Worm (Caenorhabditis elegans): Measurements from ENCODE around the gene nmt-1.
A peak's percentile ranks its signal among the peaks of the same experiment; 100 is the strongest.

The nmt-1 gene

DNA sequence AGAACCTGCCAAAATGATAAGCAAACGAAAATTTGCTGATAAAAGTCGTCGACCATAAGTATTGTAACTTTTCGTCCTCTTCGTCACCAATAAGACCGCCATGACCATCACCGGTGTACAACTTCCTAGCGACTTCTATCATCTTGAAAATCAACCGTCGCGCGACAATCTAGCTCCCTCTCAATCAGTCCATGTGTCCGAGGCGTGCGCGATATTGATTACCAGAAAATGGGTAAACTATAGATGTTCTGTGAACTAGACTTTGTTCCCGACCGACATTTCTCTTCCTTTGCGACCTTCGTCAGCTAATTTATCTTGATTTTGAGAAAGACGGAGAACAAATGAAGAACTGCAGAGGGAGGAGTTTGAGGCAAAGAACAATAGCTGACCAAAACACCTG lies 29.2 kb upstream of the nmt-1 start (continued):
- TF ChIP-seq ets-5 (GFP tag; IDR thresholded peaks at IDR 0.05) (no peak), lin-13 (GFP tag; optimal IDR thresholded peaks at IDR 0.05) (no peak), lin-15B (tag; optimal IDR thresholded peaks at IDR 0.05) (no peak), pag-3 (tag; optimal IDR thresholded peaks at IDR 0.05; ENCODE audit: borderline replicate concordance, insufficient read depth) (no peak), grh-1 (GFP tag; IDR thresholded peaks at IDR 0.05) (no peak), fkh-4 (tag; optimal IDR thresholded peaks at IDR 0.05; ENCODE audit: borderline replicate concordance) (no peak), sptf-1 (tag; optimal IDR thresholded peaks at IDR 0.05) (no peak), unc-30 (tag; optimal IDR thresholded peaks at IDR 0.05) (no peak), unc-130 (tag; optimal IDR thresholded peaks at IDR 0.05) (peak; percentile 38), vab-15 (tag; optimal IDR thresholded peaks at IDR 0.05) (no peak), ceh-90 (tag; optimal IDR thresholded peaks at IDR 0.05) (no peak), snpc-4 (tag; optimal IDR thresholded peaks at IDR 0.05) (no peak), pax-3 (tag; optimal IDR thresholded peaks at IDR 0.05) (no peak), snu-23 (GFP tag; optimal IDR thresholded peaks at IDR 0.05) (peak; percentile 37), dpl-1 (GFP tag; optimal IDR thresholded peaks at IDR 0.05) (peak in 1 of 3 experiments; percentile 12), ztf-4 (tag; optimal IDR thresholded peaks at IDR 0.05) (no peak), lin-14 (GFP tag; optimal IDR thresholded peaks at IDR 0.05) (peak; percentile 46), nhr-19 (GFP tag; conservative IDR thresholded peaks at IDR 0.05) (peak; percentile 67), nhr-20 (tag; optimal IDR thresholded peaks at IDR 0.05) (peak; percentile 74), ztf-11 (tag; optimal IDR thresholded peaks at IDR 0.05) (no peak), nhr-12 (tag; optimal IDR thresholded peaks at IDR 0.05) (no peak), hlh-17 (GFP tag; optimal IDR thresholded peaks at IDR 0.05; ENCODE audit: borderline replicate concordance) (no peak)

DNA sequence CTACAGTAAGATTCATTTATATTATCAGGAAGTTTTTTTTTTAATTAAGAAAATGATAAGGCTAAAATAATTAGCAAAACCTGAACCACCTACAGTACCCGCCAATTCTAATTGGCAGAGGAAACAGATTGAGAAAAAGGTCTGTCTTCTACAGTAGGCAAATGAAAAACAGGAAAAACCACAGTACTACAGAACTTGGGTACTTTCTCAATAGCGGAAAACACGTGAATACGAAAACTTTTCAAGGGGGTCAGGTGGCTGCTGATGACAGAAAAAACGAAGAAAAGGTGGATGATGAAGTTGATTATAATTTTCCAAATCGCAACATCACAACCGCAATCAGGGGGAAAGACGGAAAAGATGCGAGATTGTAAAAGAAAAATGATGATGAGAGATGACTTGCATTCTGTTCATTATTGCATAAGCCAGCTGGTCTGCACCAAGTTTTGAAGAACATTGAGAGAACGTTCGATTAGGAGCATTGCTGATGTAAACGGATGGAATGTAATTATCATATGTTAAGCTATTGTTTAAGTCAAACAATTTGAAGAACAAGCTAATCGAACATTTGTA lies 28.3 kb upstream of the nmt-1 start:
- TF ChIP-seq nhr-20 (tag; optimal IDR thresholded peaks at IDR 0.05) (peak; percentile 1), ces-1 (GFP tag; optimal IDR thresholded peaks at IDR 0.05) (no peak), Y116A8C.19 (tag; optimal IDR thresholded peaks at IDR 0.05; ENCODE audit: borderline replicate concordance) (no peak), nhr-47 (tag; optimal IDR thresholded peaks at IDR 0.05) (no peak), snu-23 (GFP tag; optimal IDR thresholded peaks at IDR 0.05) (peak; percentile 42), jun-1 (tag; optimal IDR thresholded peaks at IDR 0.05) (peak; percentile 28), efl-3 (GFP tag; optimal IDR thresholded peaks at IDR 0.05) (no peak), ceh-90 (tag; optimal IDR thresholded peaks at IDR 0.05) (no peak), swsn-7 (tag; optimal IDR thresholded peaks at IDR 0.05) (no peak), unc-130 (tag; optimal IDR thresholded peaks at IDR 0.05) (peak; percentile 41), fos-1 (tag; optimal IDR thresholded peaks at IDR 0.05) (no peak), pqm-1 (tag; optimal IDR thresholded peaks at IDR 0.05) (no peak), elt-2 (tag; optimal IDR thresholded peaks at IDR 0.05) (no peak), nhr-90 (tag; optimal IDR thresholded peaks at IDR 0.05; ENCODE audit: poor library complexity) (peak; percentile 9), mef-2 (tag; optimal IDR thresholded peaks at IDR 0.05) (no peak), fkh-4 (tag; optimal IDR thresholded peaks at IDR 0.05; ENCODE audit: borderline replicate concordance) (no peak), pax-3 (tag; optimal IDR thresholded peaks at IDR 0.05) (no peak), ztf-4 (tag; optimal IDR thresholded peaks at IDR 0.05) (no peak), dsc-1 (tag; optimal IDR thresholded peaks at IDR 0.05) (no peak), aly-2 (tag; optimal IDR thresholded peaks at IDR 0.05) (no peak), unc-86 (tag; optimal IDR thresholded peaks at IDR 0.05) (no peak), ceh-8 (GFP tag; optimal IDR thresholded peaks at IDR 0.05) (no peak), blmp-1 (tag; optimal IDR thresholded peaks at IDR 0.05) (peak; percentile 86), C04F5.9 (tag; optimal IDR thresholded peaks at IDR 0.05) (no peak), lsy-2 (tag; optimal IDR thresholded peaks at IDR 0.05) (peak in 1 of 2 experiments; percentile 65), nhr-76 (tag; optimal IDR thresholded peaks at IDR 0.05) (no peak), unc-98 (GFP tag; IDR thresholded peaks at IDR 0.05) (no peak), pag-3 (tag; optimal IDR thresholded peaks at IDR 0.05; ENCODE audit: borderline replicate concordance, insufficient read depth) (no peak), fkh-8 (tag; optimal IDR thresholded peaks at IDR 0.05) (no peak), lin-39 (tag; optimal IDR thresholded peaks at IDR 0.05) (no peak), lin-13 (GFP tag; optimal IDR thresholded peaks at IDR 0.05) (peak; percentile 9), tbx-2 (tag; optimal IDR thresholded peaks at IDR 0.05) (no peak), snpc-4 (tag; optimal IDR thresholded peaks at IDR 0.05) (no peak), hlh-17 (GFP tag; optimal IDR thresholded peaks at IDR 0.05; ENCODE audit: borderline replicate concordance) (no peak), unc-62 (GFP tag; optimal IDR thresholded peaks at IDR 0.05) (no peak), unc-30 (tag; optimal IDR thresholded peaks at IDR 0.05) (no peak), lin-14 (GFP tag; optimal IDR thresholded peaks at IDR 0.05) (peak; percentile 21), aha-1 (tag; optimal IDR thresholded peaks at IDR 0.05) (no peak), zip-4 (GFP tag; optimal IDR thresholded peaks at IDR 0.05) (no peak)

Measured in whole organism, L1 larva.